6 worm cellular contexts compared by ENCODE assay signal in the genomic region with DNA sequence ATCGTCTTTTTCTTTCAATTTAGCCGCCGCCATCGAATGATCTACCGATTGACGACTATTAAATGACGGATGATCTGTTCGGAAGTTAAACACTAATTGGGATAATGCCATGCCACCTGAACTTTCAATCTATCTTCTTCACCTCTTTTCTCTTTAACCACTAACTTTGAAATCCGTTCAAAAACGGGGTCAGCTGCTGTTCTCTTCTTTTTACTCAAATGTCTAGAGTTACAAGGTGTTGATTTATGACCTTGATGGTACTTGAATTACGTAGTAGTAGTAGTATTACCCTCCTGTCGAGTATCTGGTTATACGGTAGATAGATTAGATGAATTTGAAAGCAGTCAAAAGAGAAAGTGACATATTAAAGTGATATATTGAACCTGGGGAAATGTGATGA.
TF ChIP-seq lines count a peak whose summit lies in the region.

No protein-coding gene starts in this region.

TF ChIP-seq in whole organism, L1 larva, 84 proteins besides CTCF, POLR2A, EP300 and RAD21 (continues in another document):
- peak; percentile 8 for TF ChIP-seq nhr-77 (tag; optimal IDR thresholded peaks at IDR 0.05; lab: Kevin White, UChicago)
- TF ChIP-seq aha-1 (tag; optimal IDR thresholded peaks at IDR 0.05; lab: Kevin White, UChicago) = no peak
- peak in 1 of 2 experiments; percentile 1 for TF ChIP-seq efl-1 (optimal IDR thresholded peaks at IDR 0.05; lab: Kevin White, UChicago)
- no peak for TF ChIP-seq efl-1 (GFP tag; optimal IDR thresholded peaks at IDR 0.05 in 1 of 2; lab: Kevin White, UChicago)
- peak; percentile 27 for TF ChIP-seq pag-3 (tag; optimal IDR thresholded peaks at IDR 0.05; lab: Kevin White, UChicago; ENCODE audit: borderline replicate concordance, insufficient read depth)
- TF ChIP-seq mep-1 (tag; optimal IDR thresholded peaks at IDR 0.05; lab: Kevin White, UChicago) = peak; percentile 51
- peak; percentile 33 for TF ChIP-seq nhr-71 (tag; optimal IDR thresholded peaks at IDR 0.05; lab: Kevin White, UChicago)
- no peak for TF ChIP-seq fkh-4 (tag; optimal IDR thresholded peaks at IDR 0.05; lab: Kevin White, UChicago; ENCODE audit: borderline replicate concordance)
- peak; percentile 47 for TF ChIP-seq nhr-20 (tag; optimal IDR thresholded peaks at IDR 0.05; lab: Kevin White, UChicago)
- no peak for TF ChIP-seq nhr-47 (tag; optimal IDR thresholded peaks at IDR 0.05; lab: Kevin White, UChicago)
- no peak for TF ChIP-seq nhr-19 (GFP tag; conservative IDR thresholded peaks at IDR 0.05; lab: Robert Waterston, UW)
- TF ChIP-seq elt-3 (tag; optimal IDR thresholded peaks at IDR 0.05; lab: Kevin White, UChicago) = peak in 2 of 6 experiments; percentile 6 to 28
- TF ChIP-seq lin-14 (GFP tag; optimal IDR thresholded peaks at IDR 0.05; lab: Kevin White, UChicago) = peak; percentile 78

TF ChIP-seq in whole organism, L2 larva, 48 proteins besides CTCF, POLR2A, EP300 and RAD21 (continues in another document):
- TF ChIP-seq lin-13 (GFP tag; optimal IDR thresholded peaks at IDR 0.05; lab: Kevin White, UChicago) (peak; percentile 6), mab-5 (tag; optimal IDR thresholded peaks at IDR 0.05; lab: Kevin White, UChicago) (peak; percentile 21), lin-39 (tag; optimal IDR thresholded peaks at IDR 0.05; lab: Kevin White, UChicago) (no peak), sma-9 (GFP tag; optimal IDR thresholded peaks at IDR 0.05; lab: Kevin White, UChicago) (peak; percentile 81), sma-9 (tag; optimal IDR thresholded peaks at IDR 0.05; lab: Kevin White, UChicago) (no peak), lin-11 (tag; optimal IDR thresholded peaks at IDR 0.05; lab: Kevin White, UChicago) (no peak), crh-2 (tag; optimal IDR thresholded peaks at IDR 0.05; lab: Kevin White, UChicago) (peak; percentile 37), nhr-129 (tag; optimal IDR thresholded peaks at IDR 0.05; lab: Kevin White, UChicago) (no peak), ceh-16 (tag; optimal IDR thresholded peaks at IDR 0.05; lab: Kevin White, UChicago) (peak; percentile 100), zag-1 (tag; optimal IDR thresholded peaks at IDR 0.05; lab: Kevin White, UChicago) (no peak), nhr-21 (tag; optimal IDR thresholded peaks at IDR 0.05; lab: Kevin White, UChicago) (peak; percentile 39), nhr-25 (tag; optimal IDR thresholded peaks at IDR 0.05; lab: Kevin White, UChicago) (peak; percentile 94), egl-27 (tag; optimal IDR thresholded peaks at IDR 0.05; lab: Kevin White, UChicago) (peak; percentile 62), lsy-2 (tag; optimal IDR thresholded peaks at IDR 0.05; lab: Kevin White, UChicago) (peak in 1 of 2 experiments; percentile 56), elt-3 (tag; optimal IDR thresholded peaks at IDR 0.05; lab: Kevin White, UChicago) (no peak)

TF ChIP-seq in whole organism, L3 larva, 47 proteins besides CTCF, POLR2A, EP300 and RAD21:
- peak; percentile 61 for TF ChIP-seq nhr-23 (tag; optimal IDR thresholded peaks at IDR 0.05; lab: Kevin White, UChicago)
- TF ChIP-seq unc-62 (GFP tag; optimal IDR thresholded peaks at IDR 0.05; lab: Kevin White, UChicago) = peak; percentile 87
- no peak for TF ChIP-seq pha-4 (tag; optimal IDR thresholded peaks at IDR 0.05; lab: Kevin White, UChicago)
- TF ChIP-seq nhr-25 (tag; optimal IDR thresholded peaks at IDR 0.05; lab: Kevin White, UChicago) = peak; percentile 91
- TF ChIP-seq elt-3 (tag; optimal IDR thresholded peaks at IDR 0.05; lab: Kevin White, UChicago) = peak in 1 of 3 experiments; percentile 40
- no peak for TF ChIP-seq ama-1 (optimal IDR thresholded peaks at IDR 0.05; lab: Kevin White, UChicago)
- no peak for TF ChIP-seq unc-39 (tag; optimal IDR thresholded peaks at IDR 0.05; lab: Kevin White, UChicago)
- TF ChIP-seq ceh-16 (tag; optimal IDR thresholded peaks at IDR 0.05; lab: Kevin White, UChicago) = peak; percentile 12
- TF ChIP-seq lin-39 (tag; optimal IDR thresholded peaks at IDR 0.05; lab: Kevin White, UChicago) = no peak
- peak; percentile 93 for TF ChIP-seq elt-1 (tag; optimal IDR thresholded peaks at IDR 0.05; lab: Kevin White, UChicago)
- TF ChIP-seq lin-15B (tag; optimal IDR thresholded peaks at IDR 0.05; lab: Kevin White, UChicago) = no peak

TF ChIP-seq in whole organism, L4 larva, 104 proteins besides CTCF, POLR2A, EP300 and RAD21 (continues in another document):
- TF ChIP-seq nhr-102 (tag; optimal IDR thresholded peaks at IDR 0.05; lab: Kevin White, UChicago) (no peak), D1046.2 (GFP tag; IDR thresholded peaks at IDR 0.05; lab: Robert Waterston, UW) (no peak), zip-2 (tag; optimal IDR thresholded peaks at IDR 0.05; lab: Kevin White, UChicago) (no peak), mep-1 (tag; optimal IDR thresholded peaks at IDR 0.05; lab: Kevin White, UChicago) (peak; percentile 20), ceh-62 (tag; optimal IDR thresholded peaks at IDR 0.05; lab: Kevin White, UChicago) (no peak), Y48G9A.11 (GFP tag; IDR thresholded peaks at IDR 0.05; lab: Robert Waterston, UW) (no peak), hif-1 (tag; optimal IDR thresholded peaks at IDR 0.05; lab: Kevin White, UChicago) (no peak), cey-2 (tag; optimal IDR thresholded peaks at IDR 0.05; lab: Kevin White, UChicago; ENCODE audit: borderline replicate concordance, insufficient read depth) (no peak), R02D3.7 (tag; optimal IDR thresholded peaks at IDR 0.05; lab: Kevin White, UChicago) (no peak), nhr-25 (tag; optimal IDR thresholded peaks at IDR 0.05; lab: Kevin White, UChicago; ENCODE audit: borderline replicate concordance, insufficient read depth) (peak; percentile 67), tag-97 (GFP tag; IDR thresholded peaks at IDR 0.05; lab: Robert Waterston, UW) (no peak), T26A8.4 (GFP tag; IDR thresholded peaks at IDR 0.05; lab: Robert Waterston, UW) (no peak), dpl-1 (GFP tag; optimal IDR thresholded peaks at IDR 0.05; lab: Kevin White, UChicago) (no peak), nhr-237 (tag; optimal IDR thresholded peaks at IDR 0.05; lab: Kevin White, UChicago) (no peak), madf-5 (GFP tag; IDR thresholded peaks at IDR 0.05; lab: Robert Waterston, UW) (no peak), nhr-41 (GFP tag; IDR thresholded peaks at IDR 0.05; lab: Robert Waterston, UW) (no peak), mxl-3 (GFP tag; optimal IDR thresholded peaks at IDR 0.05; lab: Kevin White, UChicago) (no peak), jun-1 (tag; optimal IDR thresholded peaks at IDR 0.05; lab: Kevin White, UChicago) (no peak)

TF ChIP-seq in whole organism, late embryonic, 69 proteins besides CTCF, POLR2A, EP300 and RAD21:
- TF ChIP-seq unc-55 (GFP tag; optimal IDR thresholded peaks at IDR 0.05; lab: Kevin White, UChicago) (peak; percentile 29), sox-2 (GFP tag; IDR thresholded peaks at IDR 0.05; lab: Robert Waterston, UW) (no peak), ceh-9 (tag; optimal IDR thresholded peaks at IDR 0.05; lab: Kevin White, UChicago) (no peak)
TF ChIP-seq in whole organism, late embryonic: peak in this region for 1.

TF ChIP-seq in whole organism, mixed stage, embryonic, 35 proteins besides CTCF, POLR2A, EP300 and RAD21:
- TF ChIP-seq elt-1 (tag; optimal IDR thresholded peaks at IDR 0.05; lab: Kevin White, UChicago; ENCODE audit: borderline replicate concordance, insufficient read depth) (no peak), unc-62 (GFP tag; optimal IDR thresholded peaks at IDR 0.05; lab: Kevin White, UChicago) (peak; percentile 56), hlh-1 (tag; optimal IDR thresholded peaks at IDR 0.05; lab: Kevin White, UChicago) (peak; percentile 27), blmp-1 (tag; optimal IDR thresholded peaks at IDR 0.05; lab: Kevin White, UChicago) (peak; percentile 27)
TF ChIP-seq in whole organism, mixed stage, embryonic: peak in this region for 3.
